ENCODE assay signal across 1 fruit fly cellular context in the genomic region with DNA sequence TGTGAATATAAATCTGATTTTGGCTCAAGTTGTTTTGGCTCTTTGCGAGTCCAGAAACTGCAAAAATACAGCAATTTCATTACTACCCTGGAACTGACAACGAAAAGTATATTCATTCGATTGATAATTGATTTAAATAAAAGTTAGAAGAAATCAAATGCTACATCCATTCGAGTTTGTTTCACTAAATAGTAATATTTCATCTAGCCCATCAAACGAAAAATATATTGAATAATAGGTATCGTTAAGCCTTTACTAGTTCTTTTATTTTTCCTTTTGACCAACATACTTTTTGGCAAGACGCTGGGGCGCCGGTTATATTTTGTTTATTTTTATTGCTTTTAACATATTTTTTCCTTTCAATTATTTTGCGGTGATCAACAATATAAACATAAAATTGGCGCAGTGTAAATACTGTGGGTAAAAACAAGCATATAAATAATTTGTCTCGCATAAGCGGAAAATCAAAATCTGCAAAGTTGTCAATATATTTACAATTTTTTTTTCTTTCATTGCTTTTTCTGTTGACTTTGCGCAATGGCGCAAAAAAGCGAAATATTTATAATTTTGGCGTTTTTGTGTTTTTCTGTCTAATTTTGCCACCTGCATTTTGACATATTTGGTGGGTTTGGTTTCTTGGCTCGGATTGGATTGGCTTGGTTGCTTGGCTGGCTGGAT.
TF ChIP-seq lines count a peak whose summit lies in the region.

No protein-coding gene starts in this region.

TF ChIP-seq in whole organism, embryonic, 481 proteins besides CTCF, POLR2A, EP300 and RAD21 (continued from another document and continues in another):
- peak in 1 of 2 experiments; percentile 13 for TF ChIP-seq dpn (GFP tag; optimal IDR thresholded peaks at IDR 0.05; lab: Kevin White, UChicago)
- peak; percentile 17 for TF ChIP-seq CG12155 (GFP tag; optimal IDR thresholded peaks at IDR 0.05; lab: Kevin White, UChicago)
- no peak for TF ChIP-seq Mes4 (GFP tag; optimal IDR thresholded peaks at IDR 0.05; lab: Kevin White, UChicago)
- TF ChIP-seq Spps (tag; optimal IDR thresholded peaks at IDR 0.05; lab: Kevin White, UChicago), result no peak
- no peak for TF ChIP-seq pb (GFP tag; optimal IDR thresholded peaks at IDR 0.05; lab: Kevin White, UChicago)
- TF ChIP-seq tgo (GFP tag; IDR thresholded peaks at IDR 0.05; lab: Robert Waterston, UW), result peak; percentile 27; the same call in 1 of the 3 replicates
- peak; percentile 11 for TF ChIP-seq unpg (GFP tag; optimal IDR thresholded peaks at IDR 0.05; lab: Kevin White, UChicago)
- TF ChIP-seq dysf (GFP tag; IDR thresholded peaks at IDR 0.05; lab: Robert Waterston, UW), result peak; percentile 30; the same call in 1 of the 3 replicates
- no peak for TF ChIP-seq CG2875 (GFP tag; optimal IDR thresholded peaks at IDR 0.05; lab: Kevin White, UChicago)
- no peak for TF ChIP-seq CG15696 (tag; optimal IDR thresholded peaks at IDR 0.05; lab: Kevin White, UChicago)
- no peak for TF ChIP-seq seq (GFP tag; IDR thresholded peaks at IDR 0.05; lab: Robert Waterston, UW)
- TF ChIP-seq Ptx1 (GFP tag; IDR thresholded peaks at IDR 0.05; lab: Robert Waterston, UW), result peak; percentile 35; the same call in 1 of the 2 replicates
- no peak for TF ChIP-seq al (GFP tag; IDR thresholded peaks at IDR 0.05; lab: Robert Waterston, UW)
- no peak for TF ChIP-seq CG9437 (GFP tag; optimal IDR thresholded peaks at IDR 0.05; lab: Kevin White, UChicago)
- TF ChIP-seq tx (GFP tag; optimal IDR thresholded peaks at IDR 0.05; lab: Kevin White, UChicago), result peak; percentile 20
- no peak for TF ChIP-seq CG10431 (GFP tag; optimal IDR thresholded peaks at IDR 0.05; lab: Kevin White, UChicago)
- no peak for TF ChIP-seq CG6791 (GFP tag; IDR thresholded peaks at IDR 0.05; lab: Robert Waterston, UW; ENCODE audit: partially characterized antibody)
- TF ChIP-seq Sox102F (GFP tag; optimal IDR thresholded peaks at IDR 0.05; lab: Kevin White, UChicago), result peak; percentile 56
- peak; percentile 43; the same call in 1 of the 2 replicates for TF ChIP-seq Rfx (GFP tag; IDR thresholded peaks at IDR 0.05; lab: Robert Waterston, UW)
- peak in 1 of 2 experiments; percentile 25 for TF ChIP-seq bsh (GFP tag; optimal IDR thresholded peaks at IDR 0.05; lab: Kevin White, UChicago)
- TF ChIP-seq Med (GFP tag; lab: Kevin White, UChicago), result peak; percentile 46
- no peak for TF ChIP-seq Nf-YA (GFP tag; IDR thresholded peaks at IDR 0.05; lab: Robert Waterston, UW)
- peak; percentile 24 for TF ChIP-seq CG17359 (tag; optimal IDR thresholded peaks at IDR 0.05; lab: Kevin White, UChicago)
- no peak for TF ChIP-seq CG16815 (GFP tag; optimal IDR thresholded peaks at IDR 0.05; lab: Kevin White, UChicago)
- TF ChIP-seq CG3281 (GFP tag; optimal IDR thresholded peaks at IDR 0.05; lab: Kevin White, UChicago), result peak; percentile 11
- TF ChIP-seq tin (GFP tag; optimal IDR thresholded peaks at IDR 0.05; lab: Kevin White, UChicago), result no peak
- TF ChIP-seq Max (GFP tag; optimal IDR thresholded peaks at IDR 0.05; lab: Kevin White, UChicago), result no peak
- no peak for TF ChIP-seq CG15601 (tag; optimal IDR thresholded peaks at IDR 0.05; lab: Kevin White, UChicago)
- TF ChIP-seq CG11504 (tag; optimal IDR thresholded peaks at IDR 0.05; lab: Kevin White, UChicago), result peak; percentile 12
- TF ChIP-seq CG4282 (GFP tag; optimal IDR thresholded peaks at IDR 0.05; lab: Kevin White, UChicago), result no peak
- TF ChIP-seq CG1832 (GFP tag; optimal IDR thresholded peaks at IDR 0.05; lab: Kevin White, UChicago), result no peak
- TF ChIP-seq repo (GFP tag; optimal IDR thresholded peaks at IDR 0.05; lab: Kevin White, UChicago), result no peak
- TF ChIP-seq Neu2 (GFP tag; optimal IDR thresholded peaks at IDR 0.05; lab: Kevin White, UChicago; ENCODE audit: borderline replicate concordance), result no peak
- no peak for TF ChIP-seq klu (GFP tag; IDR thresholded peaks at IDR 0.05; lab: Robert Waterston, UW)
- no peak for TF ChIP-seq CG8359 (GFP tag; optimal IDR thresholded peaks at IDR 0.05; lab: Kevin White, UChicago; ENCODE audit: borderline replicate concordance)
- TF ChIP-seq knrl (GFP tag; IDR thresholded peaks at IDR 0.05; lab: Robert Waterston, UW; ENCODE audit: partially characterized antibody), result no peak
- 0 out of 2 replicates have a peak, but pooled peaks have one; percentile 18 for TF ChIP-seq Awh (GFP tag; IDR thresholded peaks at IDR 0.05; lab: Robert Waterston, UW)
- no peak for TF ChIP-seq CG7786 (GFP tag; optimal IDR thresholded peaks at IDR 0.05; lab: Kevin White, UChicago)
- TF ChIP-seq ATbp (GFP tag; optimal IDR thresholded peaks at IDR 0.05; lab: Kevin White, UChicago), result no peak
- peak; percentile 24; the same call in 1 of the 2 replicates for TF ChIP-seq HLH3B (GFP tag; IDR thresholded peaks at IDR 0.05; lab: Robert Waterston, UW)
- peak; percentile 54; the same call in 1 of the 2 replicates for TF ChIP-seq CG32532 (GFP tag; IDR thresholded peaks at IDR 0.05; lab: Robert Waterston, UW)
- peak; percentile 80 for TF ChIP-seq D19B (GFP tag; optimal IDR thresholded peaks at IDR 0.05; lab: Kevin White, UChicago)
- no peak for TF ChIP-seq CG2129 (GFP tag; IDR thresholded peaks at IDR 0.05; lab: Robert Waterston, UW; ENCODE audit: partially characterized antibody)
- TF ChIP-seq mam (GFP tag; optimal IDR thresholded peaks at IDR 0.05; lab: Kevin White, UChicago), result peak; percentile 0
- TF ChIP-seq CG42726 (GFP tag; IDR thresholded peaks at IDR 0.05; lab: Robert Waterston, UW; ENCODE audit: partially characterized antibody), result no peak
- TF ChIP-seq Six4 (GFP tag; optimal IDR thresholded peaks at IDR 0.05; lab: Kevin White, UChicago), result no peak
- peak; percentile 41 for TF ChIP-seq CG12391 (tag; optimal IDR thresholded peaks at IDR 0.05; lab: Kevin White, UChicago)
- no peak for TF ChIP-seq ab (GFP tag; optimal IDR thresholded peaks at IDR 0.05; lab: Kevin White, UChicago)
- no peak for TF ChIP-seq zen2 (GFP tag; IDR thresholded peaks at IDR 0.05; lab: Robert Waterston, UW; ENCODE audit: partially characterized antibody)
- TF ChIP-seq CG14050 (GFP tag; IDR thresholded peaks at IDR 0.05; lab: Robert Waterston, UW), result 0 out of 3 replicates have a peak, but pooled peaks have one; percentile 11
- TF ChIP-seq E2f1 (GFP tag; IDR thresholded peaks at IDR 0.05; lab: Robert Waterston, UW), result no peak
- no peak for TF ChIP-seq slp2 (GFP tag; optimal IDR thresholded peaks at IDR 0.05; lab: Kevin White, UChicago)
- no peak for TF ChIP-seq CG8924 (tag; optimal IDR thresholded peaks at IDR 0.05; lab: Kevin White, UChicago)
- TF ChIP-seq Fer2 (tag; optimal IDR thresholded peaks at IDR 0.05; lab: Kevin White, UChicago), result no peak
- no peak for TF ChIP-seq gfzf (GFP tag; optimal IDR thresholded peaks at IDR 0.05; lab: Kevin White, UChicago)
- no peak for TF ChIP-seq Ada2b (GFP tag; IDR thresholded peaks at IDR 0.05; lab: Robert Waterston, UW)
- TF ChIP-seq Usf (GFP tag; optimal IDR thresholded peaks at IDR 0.05; lab: Kevin White, UChicago), result no peak
- no peak for TF ChIP-seq kah (GFP tag; optimal IDR thresholded peaks at IDR 0.05; lab: Kevin White, UChicago)
- TF ChIP-seq fd3F (GFP tag; optimal IDR thresholded peaks at IDR 0.05; lab: Kevin White, UChicago), result peak; percentile 2
- TF ChIP-seq CG15269 (tag; optimal IDR thresholded peaks at IDR 0.05; lab: Kevin White, UChicago), result peak; percentile 35
- no peak for TF ChIP-seq az2 (GFP tag; optimal IDR thresholded peaks at IDR 0.05; lab: Kevin White, UChicago)
- no peak for TF ChIP-seq CG7963 (GFP tag; IDR thresholded peaks at IDR 0.05; lab: Robert Waterston, UW; ENCODE audit: partially characterized antibody)
- no peak for TF ChIP-seq Trl (optimal IDR thresholded peaks at IDR 0.05; lab: Kevin White, UChicago)
- no peak for TF ChIP-seq Trl (GFP tag; optimal IDR thresholded peaks at IDR 0.05; lab: Kevin White, UChicago)
- TF ChIP-seq psq (GFP tag; optimal IDR thresholded peaks at IDR 0.05; lab: Kevin White, UChicago), result no peak
- TF ChIP-seq nerfin-1 (tag; optimal IDR thresholded peaks at IDR 0.05; lab: Kevin White, UChicago), result no peak
- TF ChIP-seq grn (GFP tag; optimal IDR thresholded peaks at IDR 0.05; lab: Kevin White, UChicago), result no peak
- peak; percentile 57 for TF ChIP-seq CG2120 (GFP tag; optimal IDR thresholded peaks at IDR 0.05; lab: Kevin White, UChicago)
- TF ChIP-seq br (optimal IDR thresholded peaks at IDR 0.05; lab: Kevin White, UChicago), result no peak
- no peak for TF ChIP-seq en (GFP tag; optimal IDR thresholded peaks at IDR 0.05; lab: Kevin White, UChicago)
- TF ChIP-seq CG17361 (GFP tag; IDR thresholded peaks at IDR 0.05; lab: Robert Waterston, UW), result no peak
- no peak for TF ChIP-seq Mrtf (GFP tag; IDR thresholded peaks at IDR 0.05; lab: Robert Waterston, UW)
- no peak for TF ChIP-seq CHES-1-like (GFP tag; optimal IDR thresholded peaks at IDR 0.05; lab: Kevin White, UChicago)
- TF ChIP-seq sna (GFP tag; IDR thresholded peaks at IDR 0.05; lab: Robert Waterston, UW; ENCODE audit: partially characterized antibody), result no peak
- TF ChIP-seq tio (GFP tag; optimal IDR thresholded peaks at IDR 0.05; lab: Kevin White, UChicago), result peak; percentile 17
- TF ChIP-seq odd (GFP tag; optimal IDR thresholded peaks at IDR 0.05; lab: Kevin White, UChicago), result no peak
- TF ChIP-seq kni (GFP tag; optimal IDR thresholded peaks at IDR 0.05; lab: Kevin White, UChicago), result no peak
- TF ChIP-seq zfh1 (GFP tag; IDR thresholded peaks at IDR 0.05; lab: Robert Waterston, UW), result peak; percentile 48; the same call in 2 of the 3 replicates
- no peak for TF ChIP-seq Sry-β (GFP tag; optimal IDR thresholded peaks at IDR 0.05; lab: Kevin White, UChicago)
- TF ChIP-seq CG30403 (GFP tag; optimal IDR thresholded peaks at IDR 0.05; lab: Kevin White, UChicago), result peak; percentile 12
- TF ChIP-seq CG10267 (tag; optimal IDR thresholded peaks at IDR 0.05; lab: Kevin White, UChicago), result no peak
- no peak for TF ChIP-seq ci (GFP tag; IDR thresholded peaks at IDR 0.05; lab: Robert Waterston, UW)
- no peak for TF ChIP-seq CG32767 (GFP tag; IDR thresholded peaks at IDR 0.05; lab: Robert Waterston, UW)
- no peak for TF ChIP-seq CG6854 (GFP tag; optimal IDR thresholded peaks at IDR 0.05; lab: Kevin White, UChicago)
- TF ChIP-seq CG10209 (GFP tag; optimal IDR thresholded peaks at IDR 0.05; lab: Kevin White, UChicago), result peak; percentile 11
- TF ChIP-seq CG16813 (GFP tag; IDR thresholded peaks at IDR 0.05; lab: Robert Waterston, UW; ENCODE audit: partially characterized antibody), result no peak
- 0 out of 3 replicates have a peak, but pooled peaks have one; percentile 27 for TF ChIP-seq CG11695 (GFP tag; IDR thresholded peaks at IDR 0.05; lab: Robert Waterston, UW)
- TF ChIP-seq pnt (GFP tag; optimal IDR thresholded peaks at IDR 0.05; lab: Kevin White, UChicago), result no peak
- no peak for TF ChIP-seq luna (GFP tag; optimal IDR thresholded peaks at IDR 0.05; lab: Kevin White, UChicago)
- peak; percentile 41 for TF ChIP-seq CG2678 (tag; optimal IDR thresholded peaks at IDR 0.05; lab: Kevin White, UChicago)
- no peak for TF ChIP-seq sens-2 (GFP tag; IDR thresholded peaks at IDR 0.05; lab: Robert Waterston, UW)
- TF ChIP-seq dimm (GFP tag; IDR thresholded peaks at IDR 0.05; lab: Robert Waterston, UW), result no peak
- no peak for TF ChIP-seq CG3726 (GFP tag; IDR thresholded peaks at IDR 0.05; lab: Robert Waterston, UW)
- peak in 1 of 2 experiments; percentile 34 for TF ChIP-seq Hr51 (GFP tag; optimal IDR thresholded peaks at IDR 0.05; lab: Kevin White, UChicago)
- no peak for TF ChIP-seq Bteb2 (GFP tag; optimal IDR thresholded peaks at IDR 0.05; lab: Kevin White, UChicago)
- no peak for TF ChIP-seq CG17186 (GFP tag; optimal IDR thresholded peaks at IDR 0.05; lab: Kevin White, UChicago)
- TF ChIP-seq CG32772 (GFP tag; IDR thresholded peaks at IDR 0.05; lab: Robert Waterston, UW), result peak; percentile 22; the same call in 1 of the 2 replicates
- no peak for TF ChIP-seq yki (optimal IDR thresholded peaks at IDR 0.05; lab: Kevin White, UChicago)
- peak in 1 of 2 experiments; percentile 8 for TF ChIP-seq Pdp1 (GFP tag; optimal IDR thresholded peaks at IDR 0.05; lab: Kevin White, UChicago)
- TF ChIP-seq schlank (tag; optimal IDR thresholded peaks at IDR 0.05; lab: Kevin White, UChicago), result no peak
- TF ChIP-seq ind (GFP tag; optimal IDR thresholded peaks at IDR 0.05; lab: Kevin White, UChicago), result no peak
- TF ChIP-seq CoRest (tag; optimal IDR thresholded peaks at IDR 0.05; lab: Kevin White, UChicago), result peak; percentile 12
- peak; percentile 3 for TF ChIP-seq phol (tag; optimal IDR thresholded peaks at IDR 0.05; lab: Kevin White, UChicago)
- no peak for TF ChIP-seq prd (optimal IDR thresholded peaks at IDR 0.05; lab: Kevin White, UChicago)
- TF ChIP-seq prd (GFP tag; IDR thresholded peaks at IDR 0.05; lab: Robert Waterston, UW), result peak; percentile 51; the same call in 1 of the 3 replicates
- peak; percentile 61 for TF ChIP-seq slbo (GFP tag; IDR thresholded peaks at IDR 0.05; lab: Robert Waterston, UW)
- no peak for TF ChIP-seq crc (GFP tag; optimal IDR thresholded peaks at IDR 0.05; lab: Kevin White, UChicago)
- no peak for TF ChIP-seq CG17612 (GFP tag; IDR thresholded peaks at IDR 0.05; lab: Robert Waterston, UW)
- TF ChIP-seq CG15479 (GFP tag; optimal IDR thresholded peaks at IDR 0.05; lab: Kevin White, UChicago), result no peak
- no peak for TF ChIP-seq CG31388 (GFP tag; optimal IDR thresholded peaks at IDR 0.05; lab: Kevin White, UChicago)
- no peak for TF ChIP-seq CG3995 (GFP tag; optimal IDR thresholded peaks at IDR 0.05; lab: Kevin White, UChicago)
- no peak for TF ChIP-seq CG8388 (GFP tag; optimal IDR thresholded peaks at IDR 0.05; lab: Kevin White, UChicago)
- no peak for TF ChIP-seq rib (GFP tag; IDR thresholded peaks at IDR 0.05; lab: Robert Waterston, UW)
- TF ChIP-seq Drgx (GFP tag; IDR thresholded peaks at IDR 0.05; lab: Robert Waterston, UW), result peak; percentile 73
- TF ChIP-seq sim (GFP tag; IDR thresholded peaks at IDR 0.05; lab: Robert Waterston, UW), result no peak
- TF ChIP-seq CG2199 (GFP tag; IDR thresholded peaks at IDR 0.05; lab: Robert Waterston, UW), result no peak
- no peak for TF ChIP-seq CG6683 (GFP tag; optimal IDR thresholded peaks at IDR 0.05; lab: Kevin White, UChicago)
- TF ChIP-seq CG1233 (GFP tag; optimal IDR thresholded peaks at IDR 0.05; lab: Kevin White, UChicago), result no peak
- peak; percentile 52 for TF ChIP-seq lilli (GFP tag; optimal IDR thresholded peaks at IDR 0.05; lab: Kevin White, UChicago)
- TF ChIP-seq ftz-f1 (GFP tag; optimal IDR thresholded peaks at IDR 0.05; lab: Kevin White, UChicago), result no peak
- TF ChIP-seq TFAM (GFP tag; optimal IDR thresholded peaks at IDR 0.05; lab: Kevin White, UChicago), result no peak
- no peak for TF ChIP-seq Optix (GFP tag; IDR thresholded peaks at IDR 0.05; lab: Robert Waterston, UW)
- TF ChIP-seq Sry-δ (GFP tag; optimal IDR thresholded peaks at IDR 0.05; lab: Kevin White, UChicago), result no peak
- no peak for TF ChIP-seq CG18599 (GFP tag; optimal IDR thresholded peaks at IDR 0.05; lab: Kevin White, UChicago)
- TF ChIP-seq tap (tag; optimal IDR thresholded peaks at IDR 0.05; lab: Kevin White, UChicago), result no peak
